Worm (Caenorhabditis elegans): Measurements from ENCODE around the gene K08B5.2.

Gene K08B5.2

DNA sequence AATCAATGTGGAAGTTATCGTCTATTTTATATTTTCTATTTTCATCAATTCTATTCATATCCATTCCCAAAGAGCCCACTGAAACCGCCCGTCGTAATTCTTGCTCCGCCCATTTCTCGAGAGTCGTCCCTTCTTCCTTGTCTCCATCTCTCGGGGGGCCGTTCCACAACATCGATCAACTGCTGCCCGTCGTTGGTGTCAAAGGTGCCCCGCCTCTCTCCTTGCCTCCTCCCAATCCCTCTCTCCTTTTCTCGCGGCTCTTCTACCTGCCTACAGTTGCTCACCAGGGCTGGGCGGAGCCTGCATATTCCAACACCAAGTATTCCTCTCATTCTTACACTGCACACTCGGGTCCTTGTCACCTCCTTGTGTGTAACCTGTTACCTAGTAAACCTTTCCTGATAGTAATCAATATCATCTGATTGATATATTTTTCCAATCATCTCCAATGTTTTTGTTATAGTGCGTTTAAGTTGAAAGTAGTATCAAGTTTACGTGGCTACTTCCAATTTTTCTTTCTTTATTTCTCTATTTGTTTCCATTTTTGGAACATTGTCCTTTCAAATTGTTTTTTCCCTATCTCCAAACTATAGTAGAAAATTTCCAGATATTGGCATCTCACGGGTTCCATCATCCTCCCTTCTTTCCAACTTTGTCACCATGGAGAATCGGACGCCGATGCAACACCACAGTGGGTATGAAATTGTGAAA, 17.3 kb downstream of the K08B5.2 start, which contains the start of gene pat-9:
Gene pat-9, plus strand, starts transcription at position 661 of the 711 bp plus-strand sequence.
- TF ChIP-seq flt-1 (GFP tag; IDR thresholded peaks at IDR 0.05) = no peak
- TF ChIP-seq T22C8.4 (GFP tag; IDR thresholded peaks at IDR 0.05) = no peak
- TF ChIP-seq klf-2 (GFP tag; conservative IDR thresholded peaks at IDR 0.05) = no peak
- no peak for TF ChIP-seq med-1 (GFP tag; optimal IDR thresholded peaks at IDR 0.05; ENCODE audit: insufficient read depth)
- no peak for TF ChIP-seq ztf-29 (GFP tag; IDR thresholded peaks at IDR 0.05)
- no peak for TF ChIP-seq ref-1 (GFP tag; conservative IDR thresholded peaks at IDR 0.05)
- TF ChIP-seq ztf-23 (GFP tag; IDR thresholded peaks at IDR 0.05) = no peak
- TF ChIP-seq tab-1 (GFP tag; IDR thresholded peaks at IDR 0.05) = no peak
- TF ChIP-seq cog-1 (tag; optimal IDR thresholded peaks at IDR 0.05) = no peak

DNA sequence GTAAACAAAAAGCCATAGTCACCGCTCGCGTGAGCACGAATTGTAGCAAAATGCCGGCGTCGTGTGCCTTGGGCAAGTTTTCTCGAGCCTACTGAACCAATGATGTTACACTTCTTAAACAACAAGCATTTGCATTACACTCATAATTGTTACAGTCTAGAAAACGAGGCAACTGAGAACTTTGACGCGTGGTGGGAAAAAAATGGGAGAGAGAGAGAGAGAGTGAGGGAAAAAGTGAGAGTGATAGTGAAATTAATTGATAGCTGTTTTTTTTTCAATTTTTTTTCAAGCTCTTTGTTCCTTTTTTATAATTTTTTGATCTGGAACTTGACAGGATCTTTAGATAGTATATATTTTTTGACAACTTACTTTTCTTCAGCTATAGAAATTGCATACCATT, 18.5 kb downstream of the K08B5.2 start:
- TF ChIP-seq med-1 (GFP tag; optimal IDR thresholded peaks at IDR 0.05; ENCODE audit: insufficient read depth) = no peak
- TF ChIP-seq ztf-29 (GFP tag; IDR thresholded peaks at IDR 0.05) = no peak
- no peak for TF ChIP-seq flt-1 (GFP tag; IDR thresholded peaks at IDR 0.05)
- no peak for TF ChIP-seq klf-2 (GFP tag; conservative IDR thresholded peaks at IDR 0.05)
- no peak for TF ChIP-seq T22C8.4 (GFP tag; IDR thresholded peaks at IDR 0.05)
- TF ChIP-seq ref-1 (GFP tag; conservative IDR thresholded peaks at IDR 0.05) = no peak

DNA sequence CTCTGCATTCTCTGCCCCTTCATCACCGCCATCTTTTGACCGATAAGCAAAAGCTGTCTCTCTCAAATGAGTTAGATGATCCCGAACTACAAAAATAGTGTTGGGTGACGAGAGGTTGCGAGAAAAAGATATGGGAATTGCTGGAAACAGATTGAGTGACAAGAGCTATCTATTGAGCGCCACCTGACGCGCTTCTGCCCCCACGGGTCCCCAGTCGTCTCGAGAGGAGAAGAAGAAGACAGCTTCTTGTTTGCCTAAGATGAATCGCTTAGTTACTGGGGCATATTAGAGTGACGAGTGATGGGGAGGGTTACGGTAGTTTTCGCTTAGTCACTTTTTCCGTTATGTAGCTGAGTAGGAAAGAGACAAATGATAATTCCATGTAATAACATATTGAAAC, 19.1 kb downstream of the K08B5.2 start:
- no peak for TF ChIP-seq ztf-23 (GFP tag; IDR thresholded peaks at IDR 0.05)
- 0 out of 2 replicates have a peak, but pooled peaks have one; percentile 10 for TF ChIP-seq flt-1 (GFP tag; IDR thresholded peaks at IDR 0.05)
- TF ChIP-seq tab-1 (GFP tag; IDR thresholded peaks at IDR 0.05) = no peak
- no peak for TF ChIP-seq med-1 (GFP tag; optimal IDR thresholded peaks at IDR 0.05; ENCODE audit: insufficient read depth)
- no peak for TF ChIP-seq ztf-29 (GFP tag; IDR thresholded peaks at IDR 0.05)

DNA sequence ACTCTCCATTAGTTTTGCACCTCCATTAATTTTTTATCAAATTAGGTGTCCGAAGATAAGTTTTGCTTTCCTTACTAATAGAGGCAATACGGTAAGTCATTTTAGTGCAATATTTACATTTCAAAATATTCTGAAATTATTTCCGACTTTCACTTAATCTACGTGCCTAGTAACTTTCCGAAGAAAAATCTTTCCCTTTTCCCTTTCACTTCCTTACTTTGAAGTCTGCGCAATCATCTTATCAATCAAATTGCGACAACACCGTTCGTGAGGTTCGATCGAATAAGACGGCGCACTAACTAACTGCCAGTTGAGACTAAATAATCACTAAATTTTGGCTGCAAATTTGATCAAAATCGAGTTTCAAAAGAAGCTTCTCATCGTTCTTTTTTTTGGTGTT, 19.8 kb downstream of the K08B5.2 start:
- TF ChIP-seq med-1 (GFP tag; optimal IDR thresholded peaks at IDR 0.05; ENCODE audit: insufficient read depth) (no peak), tab-1 (GFP tag; IDR thresholded peaks at IDR 0.05) (no peak), ztf-29 (GFP tag; IDR thresholded peaks at IDR 0.05) (no peak), flt-1 (GFP tag; IDR thresholded peaks at IDR 0.05) (no peak), ref-1 (GFP tag; conservative IDR thresholded peaks at IDR 0.05) (no peak), ztf-23 (GFP tag; IDR thresholded peaks at IDR 0.05) (no peak)

DNA sequence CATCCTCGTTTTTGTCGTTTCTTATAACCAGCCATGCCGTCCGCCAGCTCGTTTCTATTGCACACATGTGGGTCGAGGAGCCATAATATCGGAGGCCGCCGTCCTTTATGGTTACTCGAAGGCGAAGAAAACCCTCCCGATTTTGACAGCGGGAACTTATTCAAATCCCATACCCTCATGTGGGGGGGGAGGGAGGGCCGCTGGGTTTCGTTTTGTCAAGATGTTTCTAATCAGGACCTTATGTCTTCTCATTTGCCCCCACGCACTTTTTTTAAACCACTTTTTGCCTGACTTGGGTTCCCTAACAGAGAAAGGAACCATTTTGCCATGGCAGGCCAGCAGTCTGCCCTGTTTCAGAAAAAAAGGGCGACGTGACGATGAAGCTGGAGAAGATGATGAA, 21.2 kb downstream of the K08B5.2 start:
- TF ChIP-seq ref-1 (GFP tag; conservative IDR thresholded peaks at IDR 0.05) = no peak
- TF ChIP-seq cog-1 (tag; optimal IDR thresholded peaks at IDR 0.05) = no peak
- TF ChIP-seq klf-2 (GFP tag; conservative IDR thresholded peaks at IDR 0.05) = no peak
- no peak for TF ChIP-seq flt-1 (GFP tag; IDR thresholded peaks at IDR 0.05)
- TF ChIP-seq T22C8.4 (GFP tag; IDR thresholded peaks at IDR 0.05) = no peak
- TF ChIP-seq ztf-23 (GFP tag; IDR thresholded peaks at IDR 0.05) = no peak
- no peak for TF ChIP-seq tab-1 (GFP tag; IDR thresholded peaks at IDR 0.05)
- no peak for TF ChIP-seq med-1 (GFP tag; optimal IDR thresholded peaks at IDR 0.05; ENCODE audit: insufficient read depth)
- TF ChIP-seq ztf-29 (GFP tag; IDR thresholded peaks at IDR 0.05) = no peak

DNA sequence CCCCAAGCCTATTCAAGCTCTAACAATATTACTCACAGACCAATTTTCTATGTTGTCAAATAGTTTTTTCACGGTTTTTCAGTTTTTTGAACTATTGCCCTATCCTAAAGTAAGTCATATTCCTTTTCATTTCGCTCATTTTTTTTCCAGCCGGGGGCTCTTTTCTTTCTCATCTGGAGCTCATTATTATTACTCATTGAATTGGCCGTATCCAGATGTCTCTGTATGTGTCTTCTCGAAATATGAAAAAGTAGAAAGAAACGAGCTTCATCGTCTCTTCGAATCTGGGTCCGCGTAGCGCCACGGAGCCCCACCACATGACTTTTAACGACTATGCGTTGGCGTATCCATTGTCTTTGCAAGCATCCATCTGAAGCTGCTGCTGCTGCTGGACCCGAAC, 23.2 kb downstream of the K08B5.2 start:
- TF ChIP-seq tab-1 (GFP tag; IDR thresholded peaks at IDR 0.05) (no peak), flt-1 (GFP tag; IDR thresholded peaks at IDR 0.05) (no peak), cog-1 (tag; optimal IDR thresholded peaks at IDR 0.05) (no peak), klf-2 (GFP tag; conservative IDR thresholded peaks at IDR 0.05) (no peak), T22C8.4 (GFP tag; IDR thresholded peaks at IDR 0.05) (no peak), med-1 (GFP tag; optimal IDR thresholded peaks at IDR 0.05; ENCODE audit: insufficient read depth) (no peak), ztf-29 (GFP tag; IDR thresholded peaks at IDR 0.05) (no peak), ztf-23 (GFP tag; IDR thresholded peaks at IDR 0.05) (no peak), ref-1 (GFP tag; conservative IDR thresholded peaks at IDR 0.05) (no peak)

DNA sequence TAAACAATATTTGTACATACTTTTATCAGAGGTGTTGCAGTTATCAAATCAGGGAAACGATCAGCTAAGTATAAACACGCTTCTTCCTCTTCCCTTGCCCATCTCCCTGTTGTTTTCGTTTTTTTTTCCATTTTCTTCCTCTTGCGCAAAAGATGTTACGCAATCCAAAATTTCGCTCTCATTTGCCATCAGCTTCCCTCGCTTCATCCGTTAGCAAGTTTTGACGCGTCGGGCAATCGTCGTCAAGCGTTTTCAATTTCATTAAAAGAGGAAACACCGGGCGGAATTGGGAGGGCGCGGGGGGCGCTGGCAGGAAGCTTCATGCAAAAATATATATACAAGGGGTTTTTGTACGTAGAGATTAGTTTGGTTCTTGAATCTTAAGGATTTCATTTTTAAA, 23.8 kb downstream of the K08B5.2 start:
- TF ChIP-seq cog-1 (tag; optimal IDR thresholded peaks at IDR 0.05) = no peak
- no peak for TF ChIP-seq ztf-23 (GFP tag; IDR thresholded peaks at IDR 0.05)
- no peak for TF ChIP-seq flt-1 (GFP tag; IDR thresholded peaks at IDR 0.05)
- no peak for TF ChIP-seq ref-1 (GFP tag; conservative IDR thresholded peaks at IDR 0.05)
- no peak for TF ChIP-seq klf-2 (GFP tag; conservative IDR thresholded peaks at IDR 0.05)
- no peak for TF ChIP-seq med-1 (GFP tag; optimal IDR thresholded peaks at IDR 0.05; ENCODE audit: insufficient read depth)
- TF ChIP-seq tab-1 (GFP tag; IDR thresholded peaks at IDR 0.05) = no peak
- TF ChIP-seq ztf-29 (GFP tag; IDR thresholded peaks at IDR 0.05) = no peak
- no peak for TF ChIP-seq T22C8.4 (GFP tag; IDR thresholded peaks at IDR 0.05)

DNA sequence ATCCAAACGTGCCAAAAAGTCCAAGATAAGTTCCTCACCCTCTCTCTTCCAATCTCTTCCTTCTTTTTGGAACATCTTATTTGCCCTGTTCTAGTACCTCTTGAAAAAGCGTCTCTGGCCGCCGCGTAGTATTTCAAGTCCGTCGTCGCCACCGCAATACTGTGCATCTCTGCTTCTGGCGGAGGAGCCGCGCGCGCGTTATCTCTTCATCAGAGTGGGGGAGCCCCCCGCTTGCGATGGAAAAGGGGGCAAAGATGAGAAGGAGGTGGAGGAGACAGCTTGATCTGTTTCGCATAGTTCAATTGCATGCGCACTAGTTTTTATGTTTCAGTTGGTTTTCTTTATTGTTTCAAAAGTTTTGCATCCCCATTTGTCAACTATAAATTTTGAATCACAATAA, 25.9 kb downstream of the K08B5.2 start:
- TF ChIP-seq ztf-29 (GFP tag; IDR thresholded peaks at IDR 0.05) (no peak), ztf-23 (GFP tag; IDR thresholded peaks at IDR 0.05) (no peak), klf-2 (GFP tag; conservative IDR thresholded peaks at IDR 0.05) (no peak), ref-1 (GFP tag; conservative IDR thresholded peaks at IDR 0.05) (no peak), T22C8.4 (GFP tag; IDR thresholded peaks at IDR 0.05) (no peak), cog-1 (tag; optimal IDR thresholded peaks at IDR 0.05) (no peak), tab-1 (GFP tag; IDR thresholded peaks at IDR 0.05) (no peak), med-1 (GFP tag; optimal IDR thresholded peaks at IDR 0.05; ENCODE audit: insufficient read depth) (no peak), flt-1 (GFP tag; IDR thresholded peaks at IDR 0.05) (no peak)

DNA sequence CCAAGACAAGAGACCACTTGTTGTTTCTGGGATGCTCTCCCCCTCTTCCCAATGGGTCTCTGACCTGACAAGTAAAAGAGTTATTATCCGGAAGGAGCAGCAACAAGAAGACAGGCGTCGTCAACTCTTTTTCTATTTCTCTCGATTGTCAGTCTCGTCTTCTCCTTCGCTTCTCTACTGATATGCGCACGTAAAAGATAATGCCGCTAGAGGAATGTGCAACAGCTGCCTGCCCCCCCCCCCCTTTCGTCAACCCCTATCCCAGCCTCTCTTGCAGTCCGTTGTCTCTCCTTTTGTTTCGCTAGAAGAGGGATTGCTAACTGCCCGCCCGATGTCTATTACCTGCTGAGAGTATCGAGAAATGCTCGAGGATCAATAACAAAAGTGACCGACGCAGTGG, 28.1 kb downstream of the K08B5.2 start:
- TF ChIP-seq T22C8.4 (GFP tag; IDR thresholded peaks at IDR 0.05) = no peak
- TF ChIP-seq tab-1 (GFP tag; IDR thresholded peaks at IDR 0.05) = no peak
- no peak for TF ChIP-seq klf-2 (GFP tag; conservative IDR thresholded peaks at IDR 0.05)
- TF ChIP-seq cog-1 (tag; optimal IDR thresholded peaks at IDR 0.05) = peak; percentile 1
- no peak for TF ChIP-seq ztf-29 (GFP tag; IDR thresholded peaks at IDR 0.05)

DNA sequence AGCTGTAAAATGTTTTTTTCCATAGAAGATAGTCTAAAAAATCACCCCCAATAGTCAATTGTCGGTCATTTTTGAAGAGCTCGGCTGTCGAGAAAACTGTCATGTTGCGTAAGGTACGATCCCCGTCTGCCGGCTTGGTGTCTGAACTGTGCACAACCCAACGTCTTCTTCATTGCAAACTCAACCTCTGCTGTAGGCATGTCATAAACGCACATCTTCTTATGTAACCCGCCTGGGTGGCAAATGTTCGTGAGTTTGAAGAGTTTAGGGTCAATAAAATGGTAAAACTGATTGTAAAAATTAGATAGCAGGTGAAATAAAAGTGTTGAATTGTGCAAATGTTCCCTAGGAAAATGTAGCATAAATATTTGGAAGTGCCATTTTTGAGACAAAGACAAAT, 29.4 kb downstream of the K08B5.2 start:
- TF ChIP-seq flt-1 (GFP tag; IDR thresholded peaks at IDR 0.05) = no peak
- no peak for TF ChIP-seq med-1 (GFP tag; optimal IDR thresholded peaks at IDR 0.05; ENCODE audit: insufficient read depth)
- no peak for TF ChIP-seq cog-1 (tag; optimal IDR thresholded peaks at IDR 0.05)
- no peak for TF ChIP-seq ref-1 (GFP tag; conservative IDR thresholded peaks at IDR 0.05)
- no peak for TF ChIP-seq ztf-23 (GFP tag; IDR thresholded peaks at IDR 0.05)
- TF ChIP-seq klf-2 (GFP tag; conservative IDR thresholded peaks at IDR 0.05) = no peak
- no peak for TF ChIP-seq tab-1 (GFP tag; IDR thresholded peaks at IDR 0.05)
- no peak for TF ChIP-seq ztf-29 (GFP tag; IDR thresholded peaks at IDR 0.05)
